Worm (Caenorhabditis elegans) whole organism, L4 larva: ENCODE measurements around the gene T18D3.9.

Experiments used
- R02D3.7 ChIP-seq: fragments of 150-350 bp; sonication (generic microtip); optimal IDR thresholded peaks from 3 replicates; lab custom pipeline; 2014; ENCODE audit warnings: missing biosample characterization, missing genetic modification characterization
- T26A8.4 ChIP-seq: fragments of 200-800 bp; sonication (Bioruptor generic); IDR thresholded peaks from 2 replicates; pipeline ENCODE4 v1.3.6; 2022; ENCODE audit warnings: missing genetic modification characterization, missing compliant biosample characterization
- Y75B8A.6 ChIP-seq: fragments of 200-800 bp; sonication (Bioruptor generic); IDR thresholded peaks from 2 replicates; pipeline ENCODE4 v1.3.6; 2022; ENCODE audit warnings: missing genetic modification reagents, missing genetic modification characterization, missing compliant biosample characterization
- aha-1 ChIP-seq: fragments of 150-350 bp; peaks from one replicate; lab custom pipeline; 2014; ENCODE audit warnings: missing biosample characterization, missing genetic modification characterization
- ceh-20 ChIP-seq: fragments of 200-800 bp; sonication (Bioruptor generic); IDR thresholded peaks from 2 replicates; pipeline ENCODE4 v1.3.6; 2022; ENCODE audit warnings: missing genetic modification reagents, missing genetic modification characterization, missing compliant biosample characterization
- ceh-82 ChIP-seq: sonication (generic microtip); optimal IDR thresholded peaks from 2 replicates; lab custom pipeline; 2017; ENCODE audit warnings: missing biosample characterization, missing genetic modification characterization
- daf-8 ChIP-seq: fragments of 200-800 bp; sonication (Bioruptor generic); IDR thresholded peaks from 2 replicates; pipeline ENCODE4 v1.3.6; 2022; ENCODE audit warnings: missing genetic modification characterization, missing compliant biosample characterization
- dmd-6 ChIP-seq: fragments of 200-800 bp; sonication (Bioruptor generic); IDR thresholded peaks from 2 replicates; pipeline ENCODE4 v1.3.6; 2022; ENCODE audit warnings: missing genetic modification reagents, missing genetic modification characterization, missing compliant biosample characterization
- dmd-8 ChIP-seq: fragments of 200-800 bp; sonication (Bioruptor generic); IDR thresholded peaks from 2 replicates; pipeline ENCODE4 v1.3.6; 2022; ENCODE audit warnings: missing genetic modification characterization, missing compliant biosample characterization
- dve-1 ChIP-seq: sonication (generic microtip); optimal IDR thresholded peaks from 2 replicates; lab custom pipeline; 2017; ENCODE audit warnings: antibody characterized with exemption, mild to moderate bottlenecking, missing genetic modification characterization, missing compliant biosample characterization; ENCODE audit not compliant: insufficient read depth
- gei-8 ChIP-seq: fragments of 200-800 bp; sonication (Bioruptor generic); optimal IDR thresholded peaks from 2 replicates; lab custom pipeline; 2018; ENCODE audit warnings: mild to moderate bottlenecking, missing genetic modification characterization, missing compliant biosample characterization
- hlh-11 ChIP-seq: fragments of 200-800 bp; sonication (Bioruptor generic); optimal IDR thresholded peaks from 2 replicates; lab custom pipeline; 2018; ENCODE audit warnings: mild to moderate bottlenecking, missing genetic modification characterization, missing compliant biosample characterization
- hlh-30 ChIP-seq: sonication (generic microtip); optimal IDR thresholded peaks from 2 replicates; lab custom pipeline; 2017; ENCODE audit warnings: antibody characterized with exemption, mild to moderate bottlenecking, missing genetic modification characterization, missing compliant biosample characterization; ENCODE audit not compliant: insufficient read depth
- hmg-1.1 ChIP-seq: fragments of 200-800 bp; sonication (Bioruptor generic); IDR thresholded peaks from 2 replicates; pipeline ENCODE4 v1.3.6; 2022; ENCODE audit warnings: missing genetic modification reagents, missing genetic modification characterization, missing compliant biosample characterization
- lin-38 ChIP-seq: fragments of 200-800 bp; sonication (Bioruptor generic); IDR thresholded peaks from 2 replicates; pipeline ENCODE4 v1.3.6; 2022; ENCODE audit warnings: missing genetic modification reagents, missing genetic modification characterization, missing compliant biosample characterization
- lin-39 ChIP-seq: fragments of 150-350 bp; optimal IDR thresholded peaks from 2 replicates; lab custom pipeline; 2014; ENCODE audit warnings: missing biosample characterization, missing genetic modification reagents, missing genetic modification characterization
- lir-3 ChIP-seq: sonication (generic microtip); optimal IDR thresholded peaks from 2 replicates; lab custom pipeline; 2016; ENCODE audit warnings: mild to moderate bottlenecking, missing genetic modification characterization, missing compliant biosample characterization
- lsy-2 ChIP-seq, 2 experiments: fragments of 150-350 bp in 1 of 2; sonication (generic microtip) in 1 of 2; optimal IDR thresholded peaks; 2 replicates each; lab custom pipeline; 2014 to 2017; ENCODE audit warnings: missing biosample characterization in 2 of 2, missing genetic modification characterization in 2 of 2
- madf-9 ChIP-seq: fragments of 200-800 bp; sonication (Bioruptor generic); conservative IDR thresholded peaks from 2 replicates; pipeline ENCODE4 v1.3.6; 2022; ENCODE audit warnings: missing genetic modification reagents, missing genetic modification characterization, missing compliant biosample characterization
- mdl-1 ChIP-seq, 2 experiments: fragments of 150-350 bp in 1 of 2; sonication (generic microtip) in 1 of 2; optimal IDR thresholded peaks; 2 replicates each; lab custom pipeline; 2014 to 2017; ENCODE audit warnings: missing biosample characterization in 2 of 2, missing genetic modification characterization in 2 of 2
- mes-2 ChIP-seq: sonication (generic microtip); optimal IDR thresholded peaks from 2 replicates; lab custom pipeline; 2016; ENCODE audit warnings: missing genotype, mild to moderate bottlenecking, missing genetic modification characterization, missing compliant biosample characterization; ENCODE audit not compliant: poor library complexity, severe bottlenecking
- mxl-3 ChIP-seq: fragments of 200-800 bp; sonication (Bioruptor generic); optimal IDR thresholded peaks from 2 replicates; lab custom pipeline; 2018; ENCODE audit warnings: mild to moderate bottlenecking, missing genetic modification characterization, missing compliant biosample characterization
- nhr-111 ChIP-seq: fragments of 200-800 bp; sonication (Bioruptor generic); optimal IDR thresholded peaks from 2 replicates; lab custom pipeline; 2018; ENCODE audit warnings: mild to moderate bottlenecking, missing genetic modification characterization, missing compliant biosample characterization
- nhr-25 ChIP-seq: sonication (generic microtip); optimal IDR thresholded peaks from 2 replicates; lab custom pipeline; 2017; ENCODE audit warnings: missing genetic modification characterization, mild to moderate bottlenecking, missing compliant biosample characterization, antibody characterized with exemption, moderate library complexity, borderline replicate concordance; ENCODE audit not compliant: insufficient read depth
- nhr-28 ChIP-seq: fragments of 150-350 bp; optimal IDR thresholded peaks from 2 replicates; lab custom pipeline; 2014; ENCODE audit warnings: missing biosample characterization, missing genetic modification characterization
- pha-4 ChIP-seq, 2 experiments: fragments of 150-350 bp in 1 of 2; fragments of 200-800 bp in 1 of 2; sonication (Bioruptor generic) in 1 of 2; IDR thresholded peaks in 1 of 2; optimal IDR thresholded peaks in 1 of 2; 2 replicates each; pipeline versions ENCODE4 v1.3.6 to Lab custom; 2014 to 2022; ENCODE audit warnings: missing genetic modification characterization in 2 of 2, missing genetic modification reagents in 2 of 2, missing biosample characterization in 1 of 2, missing compliant biosample characterization in 1 of 2
- php-3 ChIP-seq: fragments of 200-800 bp; sonication (Bioruptor generic); IDR thresholded peaks from 2 replicates; pipeline ENCODE4 v1.3.6; 2022; ENCODE audit warnings: missing genetic modification reagents, missing genetic modification characterization, missing compliant biosample characterization
- rbr-2 ChIP-seq: sonication (generic microtip); optimal IDR thresholded peaks from 2 replicates; lab custom pipeline; 2016; ENCODE audit warnings: missing genotype, missing genetic modification characterization, missing compliant biosample characterization
- set-16 ChIP-seq: fragments of 200-800 bp; sonication (Bioruptor generic); IDR thresholded peaks from 2 replicates; pipeline ENCODE4 v1.3.6; 2022; ENCODE audit warnings: missing genetic modification reagents, missing genetic modification characterization, missing compliant biosample characterization
- snpc-4 ChIP-seq: fragments of 150-350 bp; optimal IDR thresholded peaks from 2 replicates; lab custom pipeline; 2014; ENCODE audit warnings: missing biosample characterization, missing genetic modification characterization
- unc-62 ChIP-seq, 3 experiments: fragments of 150-350 bp in 1 of 3; sonication (generic microtip); optimal IDR thresholded peaks in 2 of 3; peaks in 1 of 3; 1 replicate in 1 of 3; 2 replicates in 2 of 3; lab custom pipeline; 2014 to 2017; ENCODE audit warnings: missing biosample characterization in 3 of 3, missing genetic modification characterization in 3 of 3, missing genetic modification reagents in 3 of 3, missing genotype in 1 of 3
- zfp-3 ChIP-seq: fragments of 200-800 bp; sonication (Bioruptor generic); conservative IDR thresholded peaks from 2 replicates; pipeline ENCODE4 v1.3.6; 2022; ENCODE audit warnings: missing genetic modification reagents, missing genetic modification characterization, missing compliant biosample characterization

Gene T18D3.9

ce11 chrX:12446572-12446971 is 7.7 kb downstream of the T18D3.9 start (continued):
- no peak for TF ChIP-seq snpc-4

- peak; percentile 87 for TF ChIP-seq hlh-30 (tag; lab: Kevin White, UChicago)
- peak; percentile 42 for TF ChIP-seq dve-1 (tag; lab: Kevin White, UChicago)
- no peak for TF ChIP-seq pha-4 (GFP tag; IDR thresholded peaks at IDR 0.05; lab: Robert Waterston, UW)
- TF ChIP-seq pha-4 (tag; optimal IDR thresholded peaks at IDR 0.05; lab: Kevin White, UChicago): no peak
- TF ChIP-seq hlh-11: peak; percentile 41
- no peak for TF ChIP-seq madf-9 (GFP tag; lab: Robert Waterston, UW)
- TF ChIP-seq nhr-28 (tag; lab: Kevin White, UChicago): peak; percentile 8
- TF ChIP-seq daf-8: no peak
- TF ChIP-seq mxl-3: peak; percentile 48
- no peak for TF ChIP-seq gei-8 (GFP tag; lab: Kevin White, UChicago)
- TF ChIP-seq nhr-25: no peak
- TF ChIP-seq T26A8.4 (GFP tag; lab: Robert Waterston, UW): no peak
- TF ChIP-seq lin-38 (GFP tag; lab: Robert Waterston, UW): 0 out of 2 replicates have a peak, but pooled peaks have one; percentile 7
- no peak for TF ChIP-seq snpc-4
- peak in 1 of 2 experiments; percentile 25 for TF ChIP-seq lsy-2 (tag; optimal IDR thresholded peaks at IDR 0.05; lab: Kevin White, UChicago)
- TF ChIP-seq hmg-1.1 (GFP tag; lab: Robert Waterston, UW): peak; percentile 15; the same call in 1 of the 2 replicates
- peak in 1 of 2 experiments; percentile 27 for TF ChIP-seq mdl-1 (tag; optimal IDR thresholded peaks at IDR 0.05; lab: Kevin White, UChicago)
Measured at ce11 chrX:12444423-12444822, 9.8 kb downstream of the T18D3.9 start.

- TF ChIP-seq ceh-82 (tag; lab: Kevin White, UChicago): no peak
- TF ChIP-seq aha-1 (tag; lab: Kevin White, UChicago): peak; percentile 83
- no peak for TF ChIP-seq dmd-8
- no peak for TF ChIP-seq mes-2 (tag; lab: Kevin White, UChicago)
- TF ChIP-seq hmg-1.1 (GFP tag; lab: Robert Waterston, UW): peak; percentile 29; the same call in 1 of the 2 replicates
- no peak for TF ChIP-seq nhr-111 (GFP tag; lab: Kevin White, UChicago)
- peak; percentile 16 for TF ChIP-seq rbr-2
- TF ChIP-seq pha-4 (GFP tag; IDR thresholded peaks at IDR 0.05; lab: Robert Waterston, UW): 0 out of 2 replicates have a peak, but pooled peaks have one; percentile 20
- no peak for TF ChIP-seq pha-4 (tag; optimal IDR thresholded peaks at IDR 0.05; lab: Kevin White, UChicago)
- TF ChIP-seq set-16 (GFP tag; lab: Robert Waterston, UW): peak; percentile 71
- no peak for TF ChIP-seq lir-3 (tag; lab: Kevin White, UChicago)
- TF ChIP-seq php-3 (GFP tag; lab: Robert Waterston, UW): no peak
- TF ChIP-seq Y75B8A.6 (GFP tag; lab: Robert Waterston, UW): no peak
- TF ChIP-seq zfp-3: no peak
- 0 out of 2 replicates have a peak, but pooled peaks have one; percentile 11 for TF ChIP-seq dmd-6 (GFP tag; lab: Robert Waterston, UW)
- TF ChIP-seq unc-62 (GFP tag; optimal IDR thresholded peaks at IDR 0.05 in 1 of 2; lab: Kevin White, UChicago): peak in 1 of 2 experiments; percentile 55
- no peak for TF ChIP-seq unc-62 (tag; optimal IDR thresholded peaks at IDR 0.05; lab: Kevin White, UChicago)
Measured at ce11 chrX:12439998-12440722, 14.1 kb downstream of the T18D3.9 start.

- TF ChIP-seq R02D3.7 (no peak), lin-39 (tag; lab: Kevin White, UChicago) (no peak), ceh-20 (GFP tag; lab: Robert Waterston, UW) (no peak), madf-9 (GFP tag; lab: Robert Waterston, UW) (no peak)
Measured at ce11 chrX:12438266-12438665, 16.0 kb downstream of the T18D3.9 start.
